Worm (Caenorhabditis elegans): ENCODE data around the gene C45B11.9.
A peak's percentile ranks its signal among the peaks of the same experiment; 100 is the strongest.

Gene C45B11.9

DNA sequence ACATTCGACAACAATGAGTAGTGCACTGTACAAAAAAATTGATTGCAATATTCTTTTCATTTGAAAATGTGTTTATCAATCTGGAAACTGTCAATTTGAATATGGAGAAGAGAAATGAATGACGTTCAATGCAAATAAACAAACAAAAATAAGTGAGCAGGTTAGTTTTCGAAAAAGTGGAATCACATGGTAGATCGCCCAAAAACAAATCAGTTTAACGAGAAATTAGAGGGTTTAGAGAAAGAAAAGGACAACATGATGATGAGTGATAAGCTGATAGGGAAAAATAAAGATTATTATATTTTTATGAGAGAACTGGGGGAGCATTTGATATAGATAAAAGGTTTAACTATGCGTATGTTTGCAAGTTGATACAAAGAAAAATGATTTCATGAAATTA lies 29.2 kb downstream of the C45B11.9 start, which contains the start of gene T04C12.8:
Gene T04C12.8, minus strand, starts transcription at position 82 of the 400 bp plus-strand sequence.
- TF ChIP-seq zag-1 (tag; optimal IDR thresholded peaks at IDR 0.05): no peak
- no peak for TF ChIP-seq sox-4 (tag; optimal IDR thresholded peaks at IDR 0.05)
- no peak for TF ChIP-seq grh-1 (GFP tag; IDR thresholded peaks at IDR 0.05)
- TF ChIP-seq unc-30 (tag; optimal IDR thresholded peaks at IDR 0.05): no peak
- TF ChIP-seq efl-1 (optimal IDR thresholded peaks at IDR 0.05): no peak
- TF ChIP-seq efl-1 (GFP tag; optimal IDR thresholded peaks at IDR 0.05 in 1 of 2): peak in 1 of 2 experiments; percentile 27
- TF ChIP-seq mdl-1 (tag; optimal IDR thresholded peaks at IDR 0.05): no peak
- TF ChIP-seq aly-2 (tag; optimal IDR thresholded peaks at IDR 0.05): no peak
- no peak for TF ChIP-seq hpl-2 (GFP tag; optimal IDR thresholded peaks at IDR 0.05)
- peak in 1 of 2 experiments; percentile 41 for TF ChIP-seq lin-35 (GFP tag; optimal IDR thresholded peaks at IDR 0.05)
- TF ChIP-seq nhr-237 (tag; optimal IDR thresholded peaks at IDR 0.05): no peak
- peak; percentile 51 for TF ChIP-seq nhr-71 (tag; optimal IDR thresholded peaks at IDR 0.05)
- peak; percentile 25 for TF ChIP-seq nhr-20 (tag; optimal IDR thresholded peaks at IDR 0.05)
- TF ChIP-seq isw-1 (GFP tag; IDR thresholded peaks at IDR 0.05): no peak
- TF ChIP-seq hlh-17 (GFP tag; optimal IDR thresholded peaks at IDR 0.05; ENCODE audit: borderline replicate concordance): no peak
- no peak for TF ChIP-seq vab-15 (tag; optimal IDR thresholded peaks at IDR 0.05)
- no peak for TF ChIP-seq ceh-88 (GFP tag; IDR thresholded peaks at IDR 0.05)
- TF ChIP-seq unc-86 (tag; optimal IDR thresholded peaks at IDR 0.05): no peak
- no peak for TF ChIP-seq ceh-63 (GFP tag; optimal IDR thresholded peaks at IDR 0.05)
- no peak for TF ChIP-seq fkh-10 (GFP tag; optimal IDR thresholded peaks at IDR 0.05)
- no peak for TF ChIP-seq nhr-12 (tag; optimal IDR thresholded peaks at IDR 0.05)
- TF ChIP-seq ztf-11 (tag; optimal IDR thresholded peaks at IDR 0.05): no peak
- no peak for TF ChIP-seq nhr-28 (tag; optimal IDR thresholded peaks at IDR 0.05)
- TF ChIP-seq nhr-85 (tag): peak; percentile 28
- TF ChIP-seq mef-2 (tag; optimal IDR thresholded peaks at IDR 0.05): no peak
- peak; percentile 23 for TF ChIP-seq egl-13 (tag; optimal IDR thresholded peaks at IDR 0.05)
- TF ChIP-seq F16B12.6 (tag; optimal IDR thresholded peaks at IDR 0.05): no peak
- TF ChIP-seq xbp-1 (tag; optimal IDR thresholded peaks at IDR 0.05): no peak
- TF ChIP-seq nhr-76 (tag; optimal IDR thresholded peaks at IDR 0.05): no peak
- TF ChIP-seq ceh-8 (GFP tag; optimal IDR thresholded peaks at IDR 0.05): no peak
- no peak for TF ChIP-seq irx-1 (tag; optimal IDR thresholded peaks at IDR 0.05)
- TF ChIP-seq sptf-1 (tag; optimal IDR thresholded peaks at IDR 0.05): no peak
- no peak for TF ChIP-seq fos-1 (tag; optimal IDR thresholded peaks at IDR 0.05)
- TF ChIP-seq fkh-4 (tag; optimal IDR thresholded peaks at IDR 0.05; ENCODE audit: borderline replicate concordance): no peak
- no peak for TF ChIP-seq C04F5.9 (tag; optimal IDR thresholded peaks at IDR 0.05)
- no peak for TF ChIP-seq lir-3 (tag; optimal IDR thresholded peaks at IDR 0.05; ENCODE audit: poor library complexity)
- TF ChIP-seq lsy-2 (tag; optimal IDR thresholded peaks at IDR 0.05): no peak
- TF ChIP-seq ceh-82 (tag; optimal IDR thresholded peaks at IDR 0.05): no peak
- TF ChIP-seq nhr-11 (tag; optimal IDR thresholded peaks at IDR 0.05): no peak
- no peak for TF ChIP-seq lin-39 (tag; optimal IDR thresholded peaks at IDR 0.05)
- peak; percentile 24 for TF ChIP-seq pqm-1 (tag; optimal IDR thresholded peaks at IDR 0.05)
- no peak for TF ChIP-seq lin-15B (tag; optimal IDR thresholded peaks at IDR 0.05)
- no peak for TF ChIP-seq C34B4.2 (tag; optimal IDR thresholded peaks at IDR 0.05)
- no peak for TF ChIP-seq mab-9 (GFP tag; IDR thresholded peaks at IDR 0.05)
- TF ChIP-seq nhr-84 (tag; optimal IDR thresholded peaks at IDR 0.05): no peak
- no peak for TF ChIP-seq ces-1 (GFP tag; optimal IDR thresholded peaks at IDR 0.05)
- TF ChIP-seq elt-2 (tag; optimal IDR thresholded peaks at IDR 0.05): peak; percentile 98
- peak; percentile 48 for TF ChIP-seq jun-1 (tag; optimal IDR thresholded peaks at IDR 0.05)
- TF ChIP-seq ceh-90 (tag; optimal IDR thresholded peaks at IDR 0.05): no peak
- TF ChIP-seq pag-3 (tag; optimal IDR thresholded peaks at IDR 0.05; ENCODE audit: borderline replicate concordance, insufficient read depth): no peak
- no peak for TF ChIP-seq mep-1 (tag; optimal IDR thresholded peaks at IDR 0.05)
- TF ChIP-seq nhr-19 (GFP tag; conservative IDR thresholded peaks at IDR 0.05): 0 out of 2 replicates have a peak, but pooled peaks have one; percentile 10
- TF ChIP-seq sup-37 (GFP tag; optimal IDR thresholded peaks at IDR 0.05): no peak
- no peak for TF ChIP-seq ets-5 (GFP tag; IDR thresholded peaks at IDR 0.05)
